Worm (Caenorhabditis elegans): ENCODE results near the gene ttr-22.

DNA sequence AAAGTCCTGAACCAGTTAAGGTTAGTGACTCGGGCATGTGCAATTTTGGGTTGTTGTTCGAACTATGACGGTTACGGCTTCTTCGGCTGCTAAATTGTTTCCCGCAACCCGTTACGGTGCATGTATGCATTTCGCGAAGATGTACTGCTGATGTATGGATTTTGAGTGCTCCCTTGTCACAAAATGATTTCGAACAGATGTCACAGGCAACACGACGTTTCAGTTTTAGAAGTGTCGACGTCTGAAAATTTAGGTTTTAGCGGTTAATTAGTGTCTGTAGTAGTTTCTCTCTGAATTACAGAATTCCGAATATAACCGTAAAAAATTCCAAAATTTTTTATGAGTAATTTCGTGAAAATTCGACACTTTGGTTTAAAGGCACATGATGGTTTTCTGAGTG, 34.5 kb downstream of the ttr-22 start:
- no peak for TF ChIP-seq F13C5.2 (tag; optimal IDR thresholded peaks at IDR 0.05)
- TF ChIP-seq ceh-36 (tag; optimal IDR thresholded peaks at IDR 0.05): no peak
- TF ChIP-seq ama-1 (optimal IDR thresholded peaks at IDR 0.05): no peak
- no peak for TF ChIP-seq scrt-1 (GFP tag; IDR thresholded peaks at IDR 0.05)
- no peak for TF ChIP-seq tra-4 (tag; optimal IDR thresholded peaks at IDR 0.05)
- no peak for TF ChIP-seq sea-1 (GFP tag; conservative IDR thresholded peaks at IDR 0.05)
- no peak for TF ChIP-seq hmg-4 (GFP tag; optimal IDR thresholded peaks at IDR 0.05)
- TF ChIP-seq ets-7 (tag; optimal IDR thresholded peaks at IDR 0.05): no peak
- no peak for TF ChIP-seq flt-1 (GFP tag; IDR thresholded peaks at IDR 0.05)
- no peak for TF ChIP-seq B0310.2 (tag; optimal IDR thresholded peaks at IDR 0.05)
- no peak for TF ChIP-seq hnd-1 (tag; optimal IDR thresholded peaks at IDR 0.05)
- no peak for TF ChIP-seq hmbx-1 (tag; optimal IDR thresholded peaks at IDR 0.05)

Data from whole organism, early embryonic.